Fruit fly (Drosophila melanogaster) whole organism, wandering third instar larva: ENCODE results near the gene Est-P.

Experiments
- CG32264 ChIP-seq: fragments of 200-800 bp; sonication (Bioruptor generic); optimal IDR thresholded peaks from 2 replicates; lab custom pipeline; 2016; ENCODE audit warnings: missing biosample characterization, missing genetic modification characterization
- CG9705 ChIP-seq: fragments of 200-800 bp; sonication (Bioruptor generic); optimal IDR thresholded peaks from 2 replicates; lab custom pipeline; 2018; ENCODE audit warnings: missing biosample characterization, mild to moderate bottlenecking, missing genetic modification characterization
- CrebA ChIP-seq: fragments of 200-800 bp; sonication (Bioruptor generic); optimal IDR thresholded peaks from 2 replicates; lab custom pipeline; 2016; ENCODE audit warnings: missing biosample characterization, mild to moderate bottlenecking, missing genetic modification characterization, borderline replicate concordance
- GATAd ChIP-seq: sonication (Bioruptor generic); optimal IDR thresholded peaks from 2 replicates; lab custom pipeline; 2016; ENCODE audit warnings: missing biosample characterization, missing genetic modification characterization
- HLH106 ChIP-seq: fragments of 200-800 bp; optimal IDR thresholded peaks from 3 replicates; lab custom pipeline; 2019; ENCODE audit warnings: missing biosample characterization, mild to moderate bottlenecking, missing genetic modification characterization, moderate library complexity
- Hr78 ChIP-seq: fragments of >200 bp; optimal IDR thresholded peaks from 2 replicates; lab custom pipeline; 2017; ENCODE audit warnings: missing biosample characterization, missing genetic modification characterization
- Mio ChIP-seq: sonication (Bioruptor generic); optimal IDR thresholded peaks from 2 replicates; lab custom pipeline; 2016; ENCODE audit warnings: missing biosample characterization, missing genetic modification characterization
- N ChIP-seq: fragments of >200 bp; optimal IDR thresholded peaks from 2 replicates; lab custom pipeline; 2018; ENCODE audit warnings: missing biosample characterization, missing external identifiers, missing genetic modification characterization
- Rel ChIP-seq, 2 experiments: fragments of 200-800 bp; sonication (Bioruptor generic) in 1 of 2; optimal IDR thresholded peaks; 2 replicates in 1 of 2; 3 replicates in 1 of 2; lab custom pipeline; 2016 to 2019; ENCODE audit warnings: mild to moderate bottlenecking in 2 of 2, missing biosample characterization in 2 of 2, missing genetic modification characterization in 2 of 2, moderate library complexity in 1 of 2
- Vsx2 ChIP-seq: fragments of 200-300, 225-300 bp; sonication (Bioruptor generic); optimal IDR thresholded peaks from 2 replicates; lab custom pipeline; 2018; ENCODE audit warnings: missing biosample characterization, missing genetic modification characterization; ENCODE audit not compliant: partially characterized antibody
- br ChIP-seq: fragments of 200-800 bp; sonication (Bioruptor generic); optimal IDR thresholded peaks from 2 replicates; lab custom pipeline; 2016; ENCODE audit warnings: missing biosample characterization, missing genetic modification characterization
- brk ChIP-seq: fragments of 200-800 bp; sonication (Bioruptor generic); optimal IDR thresholded peaks from 2 replicates; lab custom pipeline; 2016; ENCODE audit warnings: missing biosample characterization, mild to moderate bottlenecking, missing genetic modification characterization
- dl ChIP-seq, 2 experiments: fragments of 175-275, 200-275 bp in 1 of 2; fragments of 200-275 bp in 1 of 2; sonication (Bioruptor generic); optimal IDR thresholded peaks; lab custom pipeline; 2018; ENCODE audit warnings: mild to moderate bottlenecking in 2 of 2, missing biosample characterization in 2 of 2, missing genetic modification characterization in 2 of 2, moderate library complexity in 2 of 2; ENCODE audit not compliant: partially characterized antibody in 2 of 2, insufficient read depth in 1 of 2
- dmrt93B ChIP-seq: fragments of 200-800 bp; sonication (Bioruptor generic); optimal IDR thresholded peaks from 2 replicates; lab custom pipeline; 2018; ENCODE audit warnings: missing biosample characterization, mild to moderate bottlenecking, missing genetic modification characterization
- dsf ChIP-seq: sonication (Bioruptor generic); optimal IDR thresholded peaks from 2 replicates; lab custom pipeline; 2016; ENCODE audit warnings: missing biosample characterization, missing genetic modification characterization, borderline replicate concordance
- ey ChIP-seq: fragments of 200-800 bp; sonication (Bioruptor generic); optimal IDR thresholded peaks from 2 replicates; lab custom pipeline; 2016; ENCODE audit warnings: missing biosample characterization, missing genetic modification characterization
- fru ChIP-seq: fragments of 200-800 bp; sonication (Bioruptor generic); optimal IDR thresholded peaks from 3 replicates; lab custom pipeline; 2016; ENCODE audit warnings: missing biosample characterization, mild to moderate bottlenecking, missing genetic modification characterization
- jim ChIP-seq: fragments of 175-275, 200-325 bp; sonication (Bioruptor generic); optimal IDR thresholded peaks from 2 replicates; lab custom pipeline; 2016; ENCODE audit warnings: missing biosample characterization, mild to moderate bottlenecking, missing genetic modification characterization
- lola ChIP-seq: fragments of >200 bp; optimal IDR thresholded peaks from 2 replicates; lab custom pipeline; 2017; ENCODE audit warnings: missing biosample characterization, missing genetic modification characterization
- psq ChIP-seq: fragments of 200-800 bp; sonication (Bioruptor generic); optimal IDR thresholded peaks from 3 replicates; lab custom pipeline; 2017; ENCODE audit warnings: missing biosample characterization, mild to moderate bottlenecking, missing genetic modification characterization, moderate library complexity
- rgr ChIP-seq: fragments of 200-800 bp; sonication (Bioruptor generic); optimal IDR thresholded peaks from 3 replicates; lab custom pipeline; 2016; ENCODE audit warnings: missing biosample characterization, mild to moderate bottlenecking, missing genetic modification characterization
- sage ChIP-seq: fragments of 200-800 bp; sonication (Bioruptor generic); optimal IDR thresholded peaks from 2 replicates; lab custom pipeline; 2016; ENCODE audit warnings: missing biosample characterization, mild to moderate bottlenecking, missing genetic modification characterization
- sv ChIP-seq: fragments of 200-800 bp; sonication (Bioruptor generic); optimal IDR thresholded peaks from 3 replicates; lab custom pipeline; 2016; ENCODE audit warnings: missing biosample characterization, missing genetic modification characterization
- tai ChIP-seq: sonication (Bioruptor generic); optimal IDR thresholded peaks from 2 replicates; lab custom pipeline; 2016; ENCODE audit warnings: missing biosample characterization, missing genetic modification characterization
- usp ChIP-seq: fragments of >200 bp; optimal IDR thresholded peaks from 2 replicates; lab custom pipeline; 2017; ENCODE audit warnings: missing biosample characterization, missing genetic modification characterization
- woc ChIP-seq: sonication (Bioruptor generic); optimal IDR thresholded peaks from 2 replicates; lab custom pipeline; 2016; ENCODE audit warnings: missing biosample characterization, mild to moderate bottlenecking, missing genetic modification characterization

Gene Est-P

DNA sequence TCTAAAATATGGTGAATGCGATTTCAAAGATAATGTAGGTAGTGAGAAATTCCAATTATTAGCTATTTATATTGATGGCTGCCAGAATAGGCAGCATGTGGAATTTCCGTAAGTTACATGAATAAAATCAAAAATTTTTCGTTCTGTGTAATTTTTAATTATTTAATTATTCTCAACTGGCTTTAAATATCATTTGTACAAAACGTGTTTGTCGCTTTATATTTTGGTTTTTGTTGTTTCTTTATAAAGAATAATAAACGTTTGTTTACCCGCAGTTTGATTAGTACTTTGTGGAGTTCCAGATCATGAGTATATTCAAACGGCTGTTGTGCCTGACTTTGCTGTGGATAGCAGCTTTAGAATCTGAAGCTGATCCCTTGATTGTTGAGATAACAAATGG, at the start of gene Est-P:
Gene Est-P, plus strand, starts transcription at position 301 of the 400 bp plus-strand sequence.
- TF ChIP-seq Mio (GFP tag; lab: Kevin White, UChicago) (no peak), N (GFP tag; lab: Kevin White, UChicago) (no peak), GATAd (GFP tag; lab: Kevin White, UChicago) (no peak), br (GFP tag; lab: Kevin White, UChicago) (no peak), lola (GFP tag; lab: Kevin White, UChicago) (no peak), usp (no peak), fru (no peak), CrebA (GFP tag; lab: Kevin White, UChicago) (no peak), sage (GFP tag; lab: Kevin White, UChicago) (no peak), Rel (GFP tag; optimal IDR thresholded peaks at IDR 0.05; lab: Kevin White, UChicago) (no peak), Rel (tag; optimal IDR thresholded peaks at IDR 0.05; lab: Kevin White, UChicago) (no peak), psq (GFP tag; lab: Kevin White, UChicago) (no peak), dl (GFP tag; optimal IDR thresholded peaks at IDR 0.05; lab: Kevin White, UChicago; ENCODE audit: insufficient read depth in 1 of 2, partially characterized antibody in 2 of 2) (no peak), rgr (GFP tag; lab: Kevin White, UChicago) (no peak)
- TF ChIP-seq, all 38 proteins: peak for 0

DNA sequence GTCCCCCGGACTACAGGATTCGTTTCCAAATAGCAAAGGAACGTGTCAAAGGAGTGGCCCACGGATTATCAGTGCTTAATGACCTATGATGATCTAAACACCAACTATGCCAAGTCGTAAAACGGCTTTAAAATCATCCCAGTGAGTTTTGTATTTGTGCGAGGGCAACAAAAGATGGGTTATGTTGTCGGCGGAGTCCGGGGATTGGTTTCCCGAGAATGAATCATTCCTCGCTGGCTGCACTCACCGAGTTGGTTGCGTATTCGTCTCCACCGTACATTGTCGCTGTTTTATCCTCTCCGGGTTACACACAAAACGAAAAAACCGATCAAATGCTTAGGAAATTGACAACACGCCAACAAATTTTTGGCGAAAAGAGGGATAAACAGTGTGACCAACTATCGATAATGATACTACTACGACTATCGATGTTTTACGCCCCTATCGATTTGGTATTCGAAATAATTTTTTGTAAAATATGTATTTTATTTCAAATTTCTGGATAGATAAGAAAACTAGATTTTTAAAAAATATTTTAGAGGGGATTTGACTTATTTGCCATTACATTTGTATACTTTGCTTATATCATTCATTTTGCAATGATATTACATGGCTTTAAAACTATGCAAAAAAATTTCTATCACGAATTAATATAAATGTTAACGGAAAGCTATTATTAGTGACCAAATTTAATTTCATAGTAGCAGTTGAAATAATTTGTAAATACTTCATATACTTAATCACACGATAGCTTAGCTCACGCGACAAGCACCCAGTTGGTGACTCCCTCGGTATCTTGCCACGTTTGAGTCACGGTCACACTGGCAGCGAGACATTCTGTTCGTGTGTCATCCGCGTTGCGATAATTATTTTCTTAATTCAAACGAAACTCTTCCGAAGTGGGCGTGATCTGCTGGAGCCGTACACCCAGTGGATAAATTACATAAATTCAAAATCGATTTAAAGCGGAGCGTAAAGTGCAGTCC, 44.5 kb upstream of the Est-P start, which contains the start of the genes eIF3l and Nrx-IV:
Gene eIF3l, minus strand, starts transcription at position 389 of the 986 bp plus-strand sequence.
Gene Nrx-IV, plus strand, starts transcription at position 811 of the 986 bp plus-strand sequence.
- TF ChIP-seq Hr78 (GFP tag; lab: Kevin White, UChicago) (no peak), woc (GFP tag; lab: Kevin White, UChicago) (peak; percentile 62), Rel (GFP tag; optimal IDR thresholded peaks at IDR 0.05; lab: Kevin White, UChicago) (no peak), Rel (tag; optimal IDR thresholded peaks at IDR 0.05; lab: Kevin White, UChicago) (peak; percentile 73)

DNA sequence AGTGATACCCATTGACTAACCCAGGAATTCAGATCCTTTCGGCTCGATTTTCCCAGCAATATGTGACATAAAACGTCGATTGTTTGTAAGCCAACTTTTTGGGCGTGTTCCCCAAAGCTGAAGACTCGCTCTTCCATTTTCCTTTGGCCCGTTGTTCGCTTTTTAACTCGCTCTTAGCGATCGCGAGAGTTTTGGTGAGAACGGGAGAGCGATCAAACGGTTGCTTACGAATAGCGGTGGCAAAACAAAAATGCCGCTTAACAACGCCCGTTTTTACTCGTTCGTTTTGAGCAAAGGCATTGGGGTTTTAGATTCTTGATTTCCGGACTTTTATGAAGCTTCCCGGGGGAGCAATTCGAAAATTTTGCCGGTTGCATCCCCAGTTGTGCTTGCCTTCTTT, 43.6 kb upstream of the Est-P start:
- TF ChIP-seq psq (GFP tag; lab: Kevin White, UChicago): peak; percentile 80
- no peak for TF ChIP-seq Mio (GFP tag; lab: Kevin White, UChicago)
- TF ChIP-seq, all 38 proteins: peak for 1

DNA sequence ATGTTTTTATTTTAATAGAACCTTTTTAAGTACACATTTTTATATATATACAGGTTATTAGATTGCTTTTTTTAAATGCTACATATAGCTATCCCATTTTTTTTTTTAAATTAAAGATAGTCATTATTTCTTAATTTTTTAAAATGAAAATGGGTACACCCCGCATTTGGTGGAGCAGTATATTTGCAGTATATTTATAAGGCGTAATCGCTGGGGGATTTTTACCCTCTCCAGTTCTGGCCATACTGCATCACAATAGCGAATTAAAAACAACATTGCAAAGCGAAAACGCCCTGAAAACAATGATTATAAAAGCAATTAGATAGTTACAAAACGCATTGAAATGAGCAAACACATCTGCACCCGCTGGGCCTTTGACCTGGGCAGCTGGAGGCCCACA, 41.5 kb upstream of the Est-P start, which contains the start of gene CG32099:
Gene CG32099, plus strand, starts transcription at position 250 of the 400 bp plus-strand sequence.
- TF ChIP-seq N (GFP tag; lab: Kevin White, UChicago) (no peak), usp (no peak), psq (GFP tag; lab: Kevin White, UChicago) (no peak), sv (GFP tag; lab: Kevin White, UChicago) (no peak), CG32264 (GFP tag; lab: Kevin White, UChicago) (no peak), Rel (GFP tag; optimal IDR thresholded peaks at IDR 0.05; lab: Kevin White, UChicago) (no peak), Rel (tag; optimal IDR thresholded peaks at IDR 0.05; lab: Kevin White, UChicago) (peak; percentile 82), brk (GFP tag; lab: Kevin White, UChicago) (no peak)

DNA sequence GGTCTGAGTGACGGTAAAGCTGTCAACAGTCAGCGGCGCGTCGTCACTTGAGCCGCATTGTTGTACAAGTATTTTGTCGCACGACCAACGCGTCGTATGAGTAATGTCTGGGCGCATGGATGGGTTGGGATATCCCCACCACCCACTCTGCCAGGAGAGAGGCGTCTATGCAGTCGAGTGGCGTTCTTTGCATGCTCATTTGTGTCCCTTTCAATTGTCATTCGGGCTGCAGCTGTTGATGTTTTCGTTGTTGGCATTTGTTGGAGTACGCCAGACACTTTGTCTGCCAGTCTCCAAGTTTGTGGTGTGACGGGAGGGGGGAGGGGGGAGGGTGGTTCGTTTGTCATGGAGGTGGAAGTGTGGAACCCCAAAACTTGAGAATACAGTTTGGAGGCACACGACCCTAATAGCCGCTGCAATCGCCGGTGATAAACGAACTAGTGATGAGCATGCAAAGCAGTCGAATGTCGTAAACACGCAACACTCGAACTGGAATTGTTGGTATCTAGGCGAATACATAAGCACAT, 28.3 kb upstream of the Est-P start:
- no peak for TF ChIP-seq tai
- TF ChIP-seq CG9705: no peak
- no peak for TF ChIP-seq dsf (GFP tag; lab: Kevin White, UChicago)
- no peak for TF ChIP-seq ey (GFP tag; lab: Kevin White, UChicago)
- TF ChIP-seq jim (GFP tag; lab: Kevin White, UChicago): no peak
- no peak for TF ChIP-seq sage (GFP tag; lab: Kevin White, UChicago)
- no peak for TF ChIP-seq dl (GFP tag; optimal IDR thresholded peaks at IDR 0.05; lab: Kevin White, UChicago; ENCODE audit: insufficient read depth in 1 of 2, partially characterized antibody in 2 of 2)
- TF ChIP-seq GATAd (GFP tag; lab: Kevin White, UChicago): no peak
- TF ChIP-seq fru: no peak
- TF ChIP-seq usp: no peak
- no peak for TF ChIP-seq Mio (GFP tag; lab: Kevin White, UChicago)
- TF ChIP-seq brk (GFP tag; lab: Kevin White, UChicago): no peak

DNA sequence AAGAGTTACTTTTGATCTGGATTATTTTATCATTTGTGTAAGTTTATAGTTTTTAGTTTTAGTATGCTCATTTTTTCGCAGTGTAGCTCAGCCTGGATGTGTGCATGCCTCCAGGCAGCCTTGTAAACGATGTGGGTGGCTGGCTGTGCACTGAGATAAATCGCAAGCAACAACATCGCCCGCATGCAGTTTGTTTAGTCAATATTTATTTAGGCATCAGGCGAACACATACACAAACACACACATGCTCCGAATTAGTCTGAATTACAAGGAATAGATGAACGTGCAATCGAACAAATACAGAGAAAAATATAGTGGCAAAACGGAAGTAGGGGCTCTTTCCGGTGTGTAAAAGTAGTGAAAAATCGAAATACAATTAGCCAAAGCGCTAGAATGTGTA, 27.5 kb upstream of the Est-P start:
- no peak for TF ChIP-seq HLH106
- no peak for TF ChIP-seq dsf (GFP tag; lab: Kevin White, UChicago)
- TF ChIP-seq dmrt93B (GFP tag; lab: Kevin White, UChicago): no peak
- TF ChIP-seq Vsx2 (GFP tag; lab: Kevin White, UChicago): no peak
